Worm (Caenorhabditis elegans) whole organism, young adult: ENCODE measurements around the gene R02D5.7.

Experiments used
- ceh-27 ChIP-seq: fragments of 200-800 bp; sonication (Bioruptor generic); optimal IDR thresholded peaks from 2 replicates; lab custom pipeline; 2018; ENCODE audit warnings: mild to moderate bottlenecking, missing genetic modification characterization, moderate library complexity, missing compliant biosample characterization
- dpl-1 ChIP-seq: fragments of 150-350 bp; optimal IDR thresholded peaks from 2 replicates; lab custom pipeline; 2014; ENCODE audit warnings: missing biosample characterization, missing genetic modification reagents, missing genetic modification characterization
- egl-44 ChIP-seq: fragments of 200-800 bp; sonication (Bioruptor generic); IDR thresholded peaks from 2 replicates; pipeline ENCODE4 v1.3.6; 2022; ENCODE audit warnings: missing genetic modification reagents, missing genetic modification characterization, missing compliant biosample characterization
- hmg-1.2 ChIP-seq: fragments of 200-800 bp; sonication (Bioruptor generic); IDR thresholded peaks from 2 replicates; pipeline ENCODE4 v1.3.6; 2022; ENCODE audit warnings: missing genetic modification reagents, missing genetic modification characterization, missing compliant biosample characterization
- hmg-20 ChIP-seq: fragments of 200-800 bp; sonication (Bioruptor generic); IDR thresholded peaks from 2 replicates; pipeline ENCODE4 v1.3.6; 2022; ENCODE audit warnings: missing genetic modification reagents, missing genetic modification characterization, missing compliant biosample characterization
- mcd-1 ChIP-seq: fragments of 200-800 bp; sonication (Bioruptor generic); IDR thresholded peaks from 2 replicates; pipeline ENCODE4 v1.3.6; 2022; ENCODE audit warnings: missing genetic modification reagents, missing genetic modification characterization, missing compliant biosample characterization
- pha-4 ChIP-seq: fragments of 150-350 bp; sonication (generic microtip); optimal IDR thresholded peaks from 2 replicates; lab custom pipeline; 2014; ENCODE audit warnings: missing biosample characterization, missing genetic modification reagents, missing genetic modification characterization

DNA sequence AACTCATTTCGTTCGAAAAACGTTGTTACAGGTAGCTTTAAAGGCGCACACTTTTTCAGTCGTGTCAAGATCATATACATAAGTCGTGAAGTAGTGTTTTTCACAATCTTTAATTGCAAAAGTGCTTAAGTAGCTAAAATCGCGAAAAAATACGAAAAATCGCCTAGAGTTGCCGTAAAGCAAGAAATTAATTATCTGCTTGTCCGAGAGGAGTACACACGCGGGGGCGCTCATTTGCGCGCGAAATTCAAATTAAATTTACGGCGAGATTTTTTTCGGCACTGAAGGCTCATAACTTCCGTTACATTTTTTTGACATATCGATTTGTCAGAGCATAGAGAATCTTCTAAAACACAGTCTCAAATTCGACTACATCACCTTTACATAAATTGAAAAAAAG is 21.2 kb downstream of the R02D5.7 start:
- TF ChIP-seq ceh-27 (GFP tag; lab: Kevin White, UChicago): no peak
- no peak for TF ChIP-seq egl-44 (GFP tag; lab: Robert Waterston, UW)
- TF ChIP-seq dpl-1 (GFP tag; lab: Kevin White, UChicago): no peak
- TF ChIP-seq hmg-1.2 (GFP tag; lab: Robert Waterston, UW): no peak; the same call in 1 of the 2 replicates
- TF ChIP-seq hmg-20 (GFP tag; lab: Robert Waterston, UW): no peak
- no peak for TF ChIP-seq mcd-1 (GFP tag; lab: Robert Waterston, UW)
- TF ChIP-seq pha-4: no peak
